Fruit fly (Drosophila melanogaster) whole organism, embryonic: ENCODE data around the gene rdhB.

ENCODE experiments used
- Atf-2 ChIP-seq: fragments of 200-800 bp; sonication (Bioruptor generic); optimal IDR thresholded peaks from 2 replicates; lab custom pipeline; 2016; ENCODE audit warnings: missing biosample characterization, missing genetic modification characterization
- Bgb ChIP-seq: fragments of 200-800 bp; sonication (Bioruptor generic); IDR thresholded peaks from 2 replicates; pipeline ENCODE4 v1.3.6; 2022; ENCODE audit warnings: missing biosample characterization, missing genetic modification characterization; ENCODE audit not compliant: partially characterized antibody
- CG10959 ChIP-seq: fragments of 200-800 bp; sonication (Bioruptor generic); IDR thresholded peaks from 2 replicates; pipeline ENCODE4 v1.3.6; 2022; ENCODE audit warnings: missing biosample characterization, missing genetic modification characterization
- CG10979 ChIP-seq: fragments of 200-800 bp; sonication (Bioruptor generic); optimal IDR thresholded peaks from 2 replicates; lab custom pipeline; 2018; ENCODE audit warnings: missing biosample characterization, mild to moderate bottlenecking, missing genetic modification characterization, moderate library complexity
- CG11093 ChIP-seq: fragments of 200-800 bp; sonication (Bioruptor generic); IDR thresholded peaks from 3 replicates; pipeline ENCODE4 v1.3.6; 2022; ENCODE audit warnings: missing biosample characterization, missing genetic modification characterization
- CG12391 ChIP-seq: fragments of 200-800 bp; sonication (Bioruptor generic); optimal IDR thresholded peaks from 3 replicates; lab custom pipeline; 2018; ENCODE audit warnings: missing biosample characterization, mild to moderate bottlenecking, missing genetic modification characterization, moderate library complexity
- CG15696 ChIP-seq: fragments of 200-800 bp; sonication (Bioruptor generic); optimal IDR thresholded peaks from 2 replicates; lab custom pipeline; 2019; ENCODE audit warnings: missing biosample characterization, mild to moderate bottlenecking, missing genetic modification characterization, moderate library complexity
- CG17328 ChIP-seq: fragments of 200-800 bp; sonication (Bioruptor generic); IDR thresholded peaks from 2 replicates; pipeline ENCODE4 v1.3.6; 2022; ENCODE audit warnings: missing biosample characterization, missing genetic modification characterization
- CG17829 ChIP-seq: fragments of 200-800 bp; optimal IDR thresholded peaks from 2 replicates; lab custom pipeline; 2019; ENCODE audit warnings: missing biosample characterization, mild to moderate bottlenecking, missing genetic modification characterization, moderate library complexity
- CG18262 ChIP-seq: fragments of 200-800 bp; optimal IDR thresholded peaks from 3 replicates; lab custom pipeline; 2019; ENCODE audit warnings: missing biosample characterization, mild to moderate bottlenecking, missing genetic modification characterization, moderate library complexity
- CG2202 ChIP-seq: fragments of 200-800 bp; sonication (Bioruptor generic); optimal IDR thresholded peaks from 2 replicates; lab custom pipeline; 2018; ENCODE audit warnings: missing biosample characterization, mild to moderate bottlenecking, missing genetic modification characterization
- CG2712 ChIP-seq: fragments of 200-800 bp; optimal IDR thresholded peaks from 3 replicates; lab custom pipeline; 2019; ENCODE audit warnings: missing biosample characterization, mild to moderate bottlenecking, missing genetic modification characterization, moderate library complexity
- CG2875 ChIP-seq: fragments of 200-800 bp; sonication (Bioruptor generic); optimal IDR thresholded peaks from 2 replicates; lab custom pipeline; 2017; ENCODE audit warnings: missing biosample characterization, mild to moderate bottlenecking, missing genetic modification characterization, missing genetic modification reagents
- CG31441 ChIP-seq: fragments of 200-800 bp; sonication (Bioruptor generic); IDR thresholded peaks from 2 replicates; pipeline ENCODE4 v1.3.6; 2022; ENCODE audit warnings: missing biosample characterization, missing genetic modification characterization
- CG32772 ChIP-seq: fragments of 200-800 bp; sonication (Bioruptor generic); IDR thresholded peaks from 2 replicates; pipeline ENCODE4 v1.3.6; 2022; ENCODE audit warnings: missing biosample characterization, missing genetic modification characterization
- CG3407 ChIP-seq: fragments of 200-800 bp; sonication (Bioruptor generic); optimal IDR thresholded peaks from 2 replicates; lab custom pipeline; 2018; ENCODE audit warnings: missing biosample characterization, mild to moderate bottlenecking, missing genetic modification characterization
- CG9215 ChIP-seq: fragments of 200-800 bp; sonication (Bioruptor generic); IDR thresholded peaks from 2 replicates; pipeline ENCODE4 v1.3.6; 2022; ENCODE audit warnings: missing biosample characterization, missing genetic modification characterization
- D ChIP-seq, 2 experiments: fragments of 200-800 bp in 1 of 2; fragments of >200 bp in 1 of 2; sonication (Bioruptor generic) in 1 of 2; optimal IDR thresholded peaks; 2 replicates in 1 of 2; 3 replicates in 1 of 2; lab custom pipeline; 2017; ENCODE audit warnings: mild to moderate bottlenecking in 1 of 2, missing biosample characterization in 1 of 2, missing genetic modification characterization in 1 of 2, missing genetic modification reagents in 1 of 2
- Dll ChIP-seq: fragments of 200-800 bp; sonication (Bioruptor generic); IDR thresholded peaks from 4 replicates; pipeline ENCODE4 v1.3.6; 2022; ENCODE audit warnings: missing biosample characterization, missing genetic modification characterization; ENCODE audit not compliant: partially characterized antibody
- Drgx ChIP-seq: fragments of 200-800 bp; sonication (Bioruptor generic); IDR thresholded peaks from 2 replicates; pipeline ENCODE4 v1.3.6; 2022; ENCODE audit warnings: missing biosample characterization, missing genetic modification characterization
- HLH3B ChIP-seq: fragments of 200-800 bp; sonication (Bioruptor generic); IDR thresholded peaks from 2 replicates; pipeline ENCODE4 v1.3.6; 2022; ENCODE audit warnings: missing biosample characterization, missing genetic modification characterization
- Hr78 ChIP-seq, 2 experiments: fragments of 200-800 bp in 1 of 2; fragments of >200 bp in 1 of 2; sonication (Bioruptor generic) in 1 of 2; optimal IDR thresholded peaks; 2 replicates each; lab custom pipeline; 2017 to 2019; ENCODE audit warnings: missing biosample characterization in 2 of 2, missing genetic modification characterization in 2 of 2, mild to moderate bottlenecking in 1 of 2, moderate library complexity in 1 of 2
- MTF-1 ChIP-seq: fragments of 200-800 bp; sonication (Bioruptor generic); optimal IDR thresholded peaks from 2 replicates; lab custom pipeline; 2018; ENCODE audit warnings: missing biosample characterization, mild to moderate bottlenecking, missing genetic modification characterization, borderline replicate concordance
- Xrp1 ChIP-seq: fragments of 200-800 bp; sonication (Bioruptor generic); IDR thresholded peaks from 2 replicates; pipeline ENCODE4 v1.3.6; 2022; ENCODE audit warnings: missing biosample characterization, missing genetic modification characterization
- bsh ChIP-seq, 2 experiments: fragments of 200-800 bp; sonication (Bioruptor generic); optimal IDR thresholded peaks; 2 replicates each; lab custom pipeline; 2017 to 2018; ENCODE audit warnings: mild to moderate bottlenecking in 2 of 2, missing biosample characterization in 2 of 2, missing genetic modification characterization in 2 of 2, moderate library complexity in 1 of 2
- croc ChIP-seq: fragments of 200-800 bp; sonication (Bioruptor generic); conservative IDR thresholded peaks from 3 replicates; pipeline ENCODE4 v1.3.6; 2022; ENCODE audit warnings: missing biosample characterization, missing genetic modification characterization
- dmrt11E ChIP-seq: fragments of 200-800 bp; sonication (Bioruptor generic); optimal IDR thresholded peaks from 3 replicates; lab custom pipeline; 2018; ENCODE audit warnings: missing biosample characterization, mild to moderate bottlenecking, missing genetic modification characterization, moderate library complexity
- eve ChIP-seq, 2 experiments: fragments of >200 bp; optimal IDR thresholded peaks; 2 replicates each; lab custom pipeline; 2017; ENCODE audit warnings: missing biosample characterization in 2 of 2, missing genetic modification characterization in 2 of 2
- fd96Cb ChIP-seq: fragments of 200-800 bp; sonication (Bioruptor generic); optimal IDR thresholded peaks from 2 replicates; lab custom pipeline; 2018; ENCODE audit warnings: missing biosample characterization, mild to moderate bottlenecking, missing genetic modification characterization, moderate library complexity
- hth ChIP-seq: fragments of >200 bp; optimal IDR thresholded peaks from 2 replicates; lab custom pipeline; 2017; ENCODE audit warnings: inconsistent platforms
- knrl ChIP-seq: fragments of 200-800 bp; sonication (Bioruptor generic); IDR thresholded peaks from 3 replicates; pipeline ENCODE4 v1.3.6; 2022; ENCODE audit warnings: missing biosample characterization, missing genetic modification characterization; ENCODE audit not compliant: partially characterized antibody
- lov ChIP-seq, 2 experiments: fragments of 200-800 bp in 1 of 2; fragments of >200 bp in 1 of 2; sonication (Bioruptor generic) in 1 of 2; IDR thresholded peaks in 1 of 2; optimal IDR thresholded peaks in 1 of 2; 2 replicates in 1 of 2; 3 replicates in 1 of 2; pipeline versions ENCODE4 v1.3.6 to Lab custom; 2017 to 2022; ENCODE audit warnings: missing biosample characterization in 1 of 2, missing genetic modification characterization in 1 of 2
- nmo ChIP-seq: fragments of 200-800 bp; sonication (Bioruptor generic); optimal IDR thresholded peaks from 2 replicates; lab custom pipeline; 2018; ENCODE audit warnings: missing biosample characterization, mild to moderate bottlenecking, missing genetic modification characterization, moderate library complexity
- pb ChIP-seq: fragments of 200-800 bp; sonication (Bioruptor generic); optimal IDR thresholded peaks from 3 replicates; lab custom pipeline; 2016; ENCODE audit warnings: missing biosample characterization, missing genetic modification characterization
- phol ChIP-seq: fragments of 200-800 bp; sonication (Bioruptor generic); optimal IDR thresholded peaks from 3 replicates; lab custom pipeline; 2018; ENCODE audit warnings: missing biosample characterization, mild to moderate bottlenecking, missing genetic modification characterization, moderate library complexity
- row ChIP-seq: fragments of 200-800 bp; sonication (Bioruptor generic); IDR thresholded peaks from 3 replicates; pipeline ENCODE4 v1.3.6; 2022; ENCODE audit warnings: missing biosample characterization, missing genetic modification characterization
- salm ChIP-seq: fragments of 200-800 bp; sonication (Bioruptor generic); optimal IDR thresholded peaks from 2 replicates; lab custom pipeline; 2018; ENCODE audit warnings: missing biosample characterization, mild to moderate bottlenecking, missing genetic modification characterization
- sens ChIP-seq: fragments of 200-800 bp; sonication (Bioruptor generic); peaks from one replicate; lab custom pipeline; 2016; ENCODE audit warnings: missing biosample characterization, missing genetic modification characterization
- sisA ChIP-seq: fragments of 200-800 bp; sonication (Bioruptor generic); IDR thresholded peaks from 2 replicates; pipeline ENCODE4 v1.3.6; 2022; ENCODE audit warnings: missing biosample characterization, missing genetic modification characterization
- stwl ChIP-seq: fragments of 200-800 bp; sonication (Bioruptor generic); optimal IDR thresholded peaks from 3 replicates; lab custom pipeline; 2018; ENCODE audit warnings: missing biosample characterization, mild to moderate bottlenecking, missing genetic modification characterization, moderate library complexity
- yki ChIP-seq: fragments of >200 bp; optimal IDR thresholded peaks from 3 replicates; lab custom pipeline; 2018
- zf30C ChIP-seq: fragments of 200-800 bp; sonication (Bioruptor generic); optimal IDR thresholded peaks from 3 replicates; lab custom pipeline; 2018; ENCODE audit warnings: missing biosample characterization, mild to moderate bottlenecking, missing genetic modification characterization

Gene rdhB

DNA sequence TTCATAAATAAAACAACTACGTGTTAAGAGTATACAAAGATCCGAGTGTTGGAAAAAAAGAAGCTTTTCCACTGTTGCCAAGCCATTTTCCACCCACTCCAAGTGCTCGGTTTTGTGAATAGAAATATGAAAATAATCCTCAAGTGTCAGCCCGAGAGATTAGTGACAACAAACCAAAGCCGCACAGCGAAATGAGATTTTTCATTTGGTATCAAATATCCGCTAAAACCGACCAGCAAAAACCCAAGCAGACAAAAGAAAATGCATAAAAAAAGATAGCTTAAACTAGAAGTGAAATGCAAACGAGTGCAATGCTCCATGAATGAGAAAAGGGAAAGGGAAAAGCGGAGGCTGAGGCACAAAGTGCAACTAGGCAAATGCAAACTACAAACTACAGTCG is at the start of gene rdhB:
Gene rdhB, plus strand, starts transcription at position 301 of the 400 bp plus-strand sequence.
- no peak for TF ChIP-seq knrl (GFP tag; lab: Robert Waterston, UW)
- no peak for TF ChIP-seq row (GFP tag; lab: Robert Waterston, UW)
- no peak for TF ChIP-seq MTF-1 (GFP tag; lab: Kevin White, UChicago)
- no peak for TF ChIP-seq lov (optimal IDR thresholded peaks at IDR 0.05; lab: Kevin White, UChicago)
- no peak for TF ChIP-seq lov (GFP tag; IDR thresholded peaks at IDR 0.05; lab: Robert Waterston, UW)
- TF ChIP-seq Hr78 (GFP tag; optimal IDR thresholded peaks at IDR 0.05; lab: Kevin White, UChicago) = no peak
- no peak for TF ChIP-seq salm (tag; lab: Kevin White, UChicago)
- TF ChIP-seq, all 482 proteins: peak for 0

- no peak for TF ChIP-seq pb (GFP tag; lab: Kevin White, UChicago)
- no peak for TF ChIP-seq CG9215
- TF ChIP-seq croc = no peak
- no peak for TF ChIP-seq sens (GFP tag; lab: Kevin White, UChicago)
- no peak for TF ChIP-seq lov (optimal IDR thresholded peaks at IDR 0.05; lab: Kevin White, UChicago)
- 0 out of 3 replicates have a peak, but pooled peaks have one; percentile 21 for TF ChIP-seq lov (GFP tag; IDR thresholded peaks at IDR 0.05; lab: Robert Waterston, UW)
- TF ChIP-seq yki (lab: Kevin White, UChicago) = no peak
- TF ChIP-seq sisA = no peak
These were observed 27.5 kb upstream of the rdhB start, which contains the start of gene CG34377 for dm6 chr3R:22323994-22324393. CG34377 (minus strand) TSS chr3R:22324094.

- TF ChIP-seq fd96Cb (tag; lab: Kevin White, UChicago) = peak; percentile 4
- TF ChIP-seq CG15696 (tag; lab: Kevin White, UChicago) = peak; percentile 13
- TF ChIP-seq phol (tag; lab: Kevin White, UChicago) = peak; percentile 42
- TF ChIP-seq CG3407 (GFP tag; lab: Kevin White, UChicago) = peak; percentile 6
- TF ChIP-seq CG17829 (tag; lab: Kevin White, UChicago) = peak; percentile 43
- TF ChIP-seq HLH3B (GFP tag; lab: Robert Waterston, UW) = no peak
- no peak for TF ChIP-seq D (optimal IDR thresholded peaks at IDR 0.05; lab: Kevin White, UChicago)
- TF ChIP-seq D (GFP tag; optimal IDR thresholded peaks at IDR 0.05; lab: Kevin White, UChicago) = peak; percentile 25
- TF ChIP-seq CG31441 (GFP tag; lab: Robert Waterston, UW) = peak; percentile 34; the same call in 1 of the 2 replicates
- peak; percentile 34 for TF ChIP-seq nmo
- TF ChIP-seq CG10959 (GFP tag; lab: Robert Waterston, UW) = 0 out of 2 replicates have a peak, but pooled peaks have one; percentile 27
- peak; percentile 43; the same call in 1 of the 3 replicates for TF ChIP-seq row (GFP tag; lab: Robert Waterston, UW)
- TF ChIP-seq CG2875 (GFP tag; lab: Kevin White, UChicago) = peak; percentile 37
- TF ChIP-seq CG10979 (tag; lab: Kevin White, UChicago) = peak; percentile 56
- TF ChIP-seq CG11093 = 0 out of 3 replicates have a peak, but pooled peaks have one; percentile 10
- peak; percentile 32 for TF ChIP-seq sens (GFP tag; lab: Kevin White, UChicago)
- no peak for TF ChIP-seq Bgb (GFP tag; lab: Robert Waterston, UW)
- peak; percentile 58; the same call in 1 of the 2 replicates for TF ChIP-seq Xrp1 (GFP tag; lab: Robert Waterston, UW)
- TF ChIP-seq CG17328 (GFP tag; lab: Robert Waterston, UW) = peak; percentile 40; the same call in 1 of the 2 replicates
- 0 out of 3 replicates have a peak, but pooled peaks have one; percentile 33 for TF ChIP-seq croc
- TF ChIP-seq zf30C (GFP tag; lab: Kevin White, UChicago) = peak; percentile 62
- no peak for TF ChIP-seq Atf-2 (GFP tag; lab: Kevin White, UChicago)
- TF ChIP-seq CG12391 = peak; percentile 13
- TF ChIP-seq bsh (GFP tag; optimal IDR thresholded peaks at IDR 0.05; lab: Kevin White, UChicago) = peak; percentile 63
- TF ChIP-seq eve (GFP tag; optimal IDR thresholded peaks at IDR 0.05; lab: Kevin White, UChicago) = no peak
- 0 out of 2 replicates have a peak, but pooled peaks have one; percentile 5 for TF ChIP-seq CG32772 (GFP tag; lab: Robert Waterston, UW)
- TF ChIP-seq stwl = no peak
- peak; percentile 57; the same call in 1 of the 2 replicates for TF ChIP-seq Drgx (GFP tag; lab: Robert Waterston, UW)
- no peak for TF ChIP-seq Dll (GFP tag; lab: Robert Waterston, UW)
- peak; percentile 53 for TF ChIP-seq dmrt11E
- peak; percentile 53 for TF ChIP-seq CG2712 (tag; lab: Kevin White, UChicago)
- TF ChIP-seq hth (lab: Kevin White, UChicago) = no peak
- TF ChIP-seq CG18262 (tag; lab: Kevin White, UChicago) = peak; percentile 52
- peak; percentile 15 for TF ChIP-seq CG2202 (tag; lab: Kevin White, UChicago)
These were observed 26.8 kb upstream of the rdhB start for dm6 chr3R:22324736-22325135.
